Fruit fly (Drosophila melanogaster) whole organism, embryonic: ENCODE data around the gene CG4854.

ENCODE experiments used
- CG10267 ChIP-seq: fragments of 200-800 bp; sonication (Bioruptor generic); optimal IDR thresholded peaks from 2 replicates; lab custom pipeline; 2018; ENCODE audit warnings: missing biosample characterization, mild to moderate bottlenecking, missing genetic modification characterization, moderate library complexity
- CG10462 ChIP-seq: fragments of 200-800 bp; sonication (Bioruptor generic); optimal IDR thresholded peaks from 2 replicates; lab custom pipeline; 2016; ENCODE audit warnings: missing biosample characterization, missing genetic modification characterization
- CG11696 ChIP-seq: fragments of 200-800 bp; sonication (Bioruptor generic); IDR thresholded peaks from 2 replicates; pipeline ENCODE4 v1.3.6; 2022; ENCODE audit warnings: missing biosample characterization, missing genetic modification characterization
- CG12155 ChIP-seq: fragments of 200-800 bp; sonication (Bioruptor generic); optimal IDR thresholded peaks from 3 replicates; lab custom pipeline; 2016; ENCODE audit warnings: missing biosample characterization, missing genetic modification characterization
- CG15601 ChIP-seq: fragments of 200-800 bp; sonication (Bioruptor generic); optimal IDR thresholded peaks from 3 replicates; lab custom pipeline; 2019; ENCODE audit warnings: missing biosample characterization, mild to moderate bottlenecking, missing genetic modification characterization, moderate library complexity
- CG18764 ChIP-seq: fragments of 200-800 bp; sonication (Bioruptor generic); optimal IDR thresholded peaks from 3 replicates; lab custom pipeline; 2016; ENCODE audit warnings: missing biosample characterization, missing genetic modification characterization
- CG2199 ChIP-seq: fragments of 200-800 bp; sonication (Bioruptor generic); IDR thresholded peaks from 3 replicates; pipeline ENCODE4 v1.3.6; 2022; ENCODE audit warnings: missing biosample characterization, missing genetic modification characterization
- CG2712 ChIP-seq: fragments of 200-800 bp; optimal IDR thresholded peaks from 3 replicates; lab custom pipeline; 2019; ENCODE audit warnings: missing biosample characterization, mild to moderate bottlenecking, missing genetic modification characterization, moderate library complexity
- CG30431 ChIP-seq: fragments of 200-800 bp; sonication (Bioruptor generic); optimal IDR thresholded peaks from 2 replicates; lab custom pipeline; 2017; ENCODE audit warnings: missing biosample characterization, missing genetic modification characterization
- CG4617 ChIP-seq: fragments of 200-800 bp; sonication (Bioruptor generic); optimal IDR thresholded peaks from 3 replicates; lab custom pipeline; 2016; ENCODE audit warnings: missing biosample characterization, missing genetic modification characterization, borderline replicate concordance
- CG6654 ChIP-seq: fragments of 200-800 bp; sonication (Bioruptor generic); optimal IDR thresholded peaks from 2 replicates; lab custom pipeline; 2017; ENCODE audit warnings: missing biosample characterization, mild to moderate bottlenecking, missing genetic modification characterization
- CG7357 ChIP-seq: fragments of 200-800 bp; sonication (Bioruptor generic); IDR thresholded peaks from 3 replicates; pipeline ENCODE4 v1.3.6; 2022; ENCODE audit warnings: missing biosample characterization, missing genetic modification characterization
- CG7839 ChIP-seq: fragments of 200-800 bp; sonication (Bioruptor generic); optimal IDR thresholded peaks from 3 replicates; lab custom pipeline; 2018; ENCODE audit warnings: missing biosample characterization, mild to moderate bottlenecking, missing genetic modification characterization, moderate library complexity
- CG8290 ChIP-seq, 3 experiments: fragments of 200-800 bp; sonication (Bioruptor generic); optimal IDR thresholded peaks; 2 replicates each; lab custom pipeline; 2016 to 2019; ENCODE audit warnings: missing biosample characterization in 3 of 3, missing genetic modification characterization in 3 of 3, mild to moderate bottlenecking in 2 of 3, moderate library complexity in 1 of 3
- CoRest ChIP-seq: fragments of 200-800 bp; sonication (Bioruptor generic); optimal IDR thresholded peaks from 3 replicates; lab custom pipeline; 2018; ENCODE audit warnings: missing biosample characterization, mild to moderate bottlenecking, missing genetic modification characterization, moderate library complexity
- CrebB ChIP-seq: fragments of 200-800 bp; sonication (Bioruptor generic); optimal IDR thresholded peaks from 3 replicates; lab custom pipeline; 2018; ENCODE audit warnings: missing biosample characterization, mild to moderate bottlenecking, missing genetic modification characterization
- Dbx ChIP-seq: fragments of 200-800 bp; sonication (Bioruptor generic); IDR thresholded peaks from 3 replicates; pipeline ENCODE4 v1.3.6; 2022; ENCODE audit warnings: missing biosample characterization, missing genetic modification characterization
- Doc2 ChIP-seq: fragments of 200-800 bp; sonication (Bioruptor generic); IDR thresholded peaks from 2 replicates; pipeline ENCODE4 v1.3.6; 2022; ENCODE audit warnings: missing biosample characterization, missing genetic modification characterization
- Lhr ChIP-seq: fragments of 200-800 bp; sonication (Bioruptor generic); optimal IDR thresholded peaks from 3 replicates; lab custom pipeline; 2017; ENCODE audit warnings: mild to moderate bottlenecking, missing biosample characterization, missing genetic modification reagents, missing genetic modification characterization
- Lim3 ChIP-seq: fragments of 200-800 bp; sonication (Bioruptor generic); IDR thresholded peaks from 2 replicates; pipeline ENCODE4 v1.3.6; 2022; ENCODE audit warnings: missing biosample characterization, missing genetic modification characterization
- Oaz ChIP-seq: fragments of 200-800 bp; sonication (Bioruptor generic); IDR thresholded peaks from 2 replicates; pipeline ENCODE4 v1.3.6; 2022; ENCODE audit warnings: missing biosample characterization, missing genetic modification characterization
- Ravus ChIP-seq: fragments of 200-800 bp; sonication (Bioruptor generic); IDR thresholded peaks from 2 replicates; pipeline ENCODE4 v1.3.6; 2022; ENCODE audit warnings: missing biosample characterization, missing genetic modification characterization
- Sin3A ChIP-seq: fragments of >200 bp; optimal IDR thresholded peaks from 2 replicates; lab custom pipeline; 2018
- Stat92E ChIP-seq, 3 experiments: fragments of >200 bp in 2 of 3; fragments of 200-800 bp in 1 of 3; sonication (Bioruptor generic) in 1 of 3; optimal IDR thresholded peaks; 2 replicates each; lab custom pipeline; 2017 to 2019; ENCODE audit warnings: missing biosample characterization in 3 of 3, missing genetic modification characterization in 3 of 3, mild to moderate bottlenecking in 1 of 3, moderate library complexity in 1 of 3
- Xrp1 ChIP-seq: fragments of 200-800 bp; sonication (Bioruptor generic); IDR thresholded peaks from 2 replicates; pipeline ENCODE4 v1.3.6; 2022; ENCODE audit warnings: missing biosample characterization, missing genetic modification characterization
- abd-A ChIP-seq: fragments of 200-800 bp; sonication (Bioruptor generic); optimal IDR thresholded peaks from 3 replicates; lab custom pipeline; 2019; ENCODE audit warnings: missing biosample characterization, mild to moderate bottlenecking, missing genetic modification characterization, moderate library complexity
- az2 ChIP-seq: fragments of 200-800 bp; sonication (Bioruptor generic); optimal IDR thresholded peaks from 3 replicates; lab custom pipeline; 2016; ENCODE audit warnings: missing biosample characterization, missing genetic modification characterization
- bcd ChIP-seq: fragments of 200-800 bp; sonication (Bioruptor generic); optimal IDR thresholded peaks from 2 replicates; lab custom pipeline; 2017; ENCODE audit warnings: missing biosample characterization, mild to moderate bottlenecking, missing genetic modification characterization
- cwo ChIP-seq: fragments of 200-800 bp; sonication (Bioruptor generic); optimal IDR thresholded peaks from 3 replicates; lab custom pipeline; 2017; ENCODE audit warnings: missing biosample characterization, missing genetic modification characterization, mild to moderate bottlenecking, moderate library complexity, missing genetic modification reagents
- dmrt11E ChIP-seq: fragments of 200-800 bp; sonication (Bioruptor generic); optimal IDR thresholded peaks from 3 replicates; lab custom pipeline; 2018; ENCODE audit warnings: missing biosample characterization, mild to moderate bottlenecking, missing genetic modification characterization, moderate library complexity
- ftz-f1 ChIP-seq: fragments of 200-800 bp; sonication (Bioruptor generic); optimal IDR thresholded peaks from 2 replicates; lab custom pipeline; 2016; ENCODE audit warnings: missing biosample characterization, missing genetic modification characterization
- gsb ChIP-seq: fragments of 200-800 bp; sonication (Bioruptor generic); IDR thresholded peaks from 2 replicates; pipeline ENCODE4 v1.3.6; 2022; ENCODE audit warnings: missing biosample characterization, missing genetic modification characterization
- kni ChIP-seq: fragments of 200-800 bp; sonication (Bioruptor generic); optimal IDR thresholded peaks from 3 replicates; lab custom pipeline; 2017; ENCODE audit warnings: mild to moderate bottlenecking, missing biosample characterization, missing genetic modification reagents, missing genetic modification characterization
- lilli ChIP-seq: fragments of 200-800 bp; sonication (Bioruptor generic); optimal IDR thresholded peaks from 3 replicates; lab custom pipeline; 2016; ENCODE audit warnings: missing biosample characterization, missing genetic modification characterization
- lmd ChIP-seq: fragments of 200-800 bp; sonication (Bioruptor generic); IDR thresholded peaks from 2 replicates; pipeline ENCODE4 v1.3.6; 2022; ENCODE audit warnings: missing biosample characterization, missing genetic modification characterization
- mld ChIP-seq: fragments of 200-800 bp; sonication (Bioruptor generic); IDR thresholded peaks from 3 replicates; pipeline ENCODE4 v1.3.6; 2022; ENCODE audit warnings: missing biosample characterization, missing genetic modification characterization; ENCODE audit not compliant: partially characterized antibody
- nerfin-2 ChIP-seq: fragments of 200-800 bp; sonication (Bioruptor generic); IDR thresholded peaks from 2 replicates; pipeline ENCODE4 v1.3.6; 2022; ENCODE audit warnings: missing biosample characterization, missing genetic modification characterization; ENCODE audit not compliant: partially characterized antibody
- nom ChIP-seq: fragments of 200-800 bp; sonication (Bioruptor generic); optimal IDR thresholded peaks from 2 replicates; lab custom pipeline; 2017; ENCODE audit warnings: missing biosample characterization, missing genetic modification characterization, mild to moderate bottlenecking, moderate library complexity, missing genetic modification reagents
- oc ChIP-seq: fragments of 200-800 bp; sonication (Bioruptor generic); optimal IDR thresholded peaks from 2 replicates; lab custom pipeline; 2018; ENCODE audit warnings: missing biosample characterization, mild to moderate bottlenecking, missing genetic modification characterization, moderate library complexity
- onecut ChIP-seq: fragments of 200-800 bp; sonication (Bioruptor generic); IDR thresholded peaks from 2 replicates; pipeline ENCODE4 v1.3.6; 2022; ENCODE audit warnings: missing biosample characterization, missing genetic modification characterization
- sens-2 ChIP-seq: fragments of 200-800 bp; sonication (Bioruptor generic); IDR thresholded peaks from 2 replicates; pipeline ENCODE4 v1.3.6; 2022; ENCODE audit warnings: missing biosample characterization, missing genetic modification characterization
- sima ChIP-seq: fragments of 200-800 bp; sonication (Bioruptor generic); optimal IDR thresholded peaks from 2 replicates; lab custom pipeline; 2016; ENCODE audit warnings: missing biosample characterization, missing genetic modification characterization
- slbo ChIP-seq: fragments of 200-800 bp; sonication (Bioruptor generic); IDR thresholded peaks from 2 replicates; pipeline ENCODE4 v1.3.6; 2022; ENCODE audit warnings: missing biosample characterization, missing genetic modification characterization
- ssp ChIP-seq: fragments of 200-800 bp; sonication (Bioruptor generic); IDR thresholded peaks from 2 replicates; pipeline ENCODE4 v1.3.6; 2022; ENCODE audit warnings: missing biosample characterization, missing genetic modification characterization
- tio ChIP-seq: fragments of 200-800 bp; sonication (Bioruptor generic); optimal IDR thresholded peaks from 2 replicates; lab custom pipeline; 2017; ENCODE audit warnings: missing biosample characterization, missing genetic modification characterization, inconsistent platforms
- unpg ChIP-seq: fragments of 200-800 bp; sonication (Bioruptor generic); optimal IDR thresholded peaks from 3 replicates; lab custom pipeline; 2018; ENCODE audit warnings: missing biosample characterization, mild to moderate bottlenecking, missing genetic modification characterization, moderate library complexity
- usp ChIP-seq: fragments of >200 bp; optimal IDR thresholded peaks from 2 replicates; lab custom pipeline; 2017; ENCODE audit warnings: missing biosample characterization, missing genetic modification characterization
- vvl ChIP-seq: fragments of 200-800 bp; sonication (Bioruptor generic); IDR thresholded peaks from 2 replicates; pipeline ENCODE4 v1.3.6; 2022; ENCODE audit warnings: missing biosample characterization, missing genetic modification characterization
- zfh2 ChIP-seq: fragments of 200-800 bp; sonication (Bioruptor generic); optimal IDR thresholded peaks from 2 replicates; lab custom pipeline; 2016; ENCODE audit warnings: missing biosample characterization, missing genetic modification characterization

The CG4854 gene

dm6 chr3R:20021152-20021769 is 6.6 kb upstream of the CG4854 start, which contains the start of the genes PIG-L and psidin (continued):
- no peak for TF ChIP-seq kni (GFP tag; lab: Kevin White, UChicago)
- TF ChIP-seq mld (GFP tag; lab: Robert Waterston, UW) = peak; percentile 84
- TF ChIP-seq CrebB = peak; percentile 53
- TF ChIP-seq ssp (GFP tag; lab: Robert Waterston, UW) = peak; percentile 71
- TF ChIP-seq nom = no peak
- TF ChIP-seq CG15601 (tag; lab: Kevin White, UChicago) = peak; percentile 84
- no peak for TF ChIP-seq CG11696 (GFP tag; lab: Robert Waterston, UW)
- peak; percentile 74 for TF ChIP-seq unpg (GFP tag; lab: Kevin White, UChicago)
- TF ChIP-seq CG30431 (GFP tag; lab: Kevin White, UChicago) = peak; percentile 54
- TF ChIP-seq CG10267 (tag; lab: Kevin White, UChicago) = peak; percentile 63
- TF ChIP-seq gsb (GFP tag; lab: Robert Waterston, UW) = peak; percentile 27; the same call in 1 of the 2 replicates
- peak; percentile 58 for TF ChIP-seq CG10462 (GFP tag; lab: Kevin White, UChicago)
- TF ChIP-seq CG7839 = peak; percentile 88
- peak; percentile 66 for TF ChIP-seq CG8290 (GFP tag; optimal IDR thresholded peaks at IDR 0.05; lab: Kevin White, UChicago)
- no peak for TF ChIP-seq CG8290 (tag; optimal IDR thresholded peaks at IDR 0.05; lab: Kevin White, UChicago)
- peak; percentile 91 for TF ChIP-seq nerfin-2 (GFP tag; lab: Robert Waterston, UW)
- peak; percentile 86 for TF ChIP-seq lilli
- peak; percentile 53; the same call in 1 of the 2 replicates for TF ChIP-seq Xrp1 (GFP tag; lab: Robert Waterston, UW)
- TF ChIP-seq cwo (GFP tag; lab: Kevin White, UChicago) = peak; percentile 43
- peak; percentile 43; the same call in 1 of the 2 replicates for TF ChIP-seq onecut (GFP tag; lab: Robert Waterston, UW)
- peak; percentile 80 for TF ChIP-seq slbo
- TF ChIP-seq CG7357 (GFP tag; lab: Robert Waterston, UW) = peak; percentile 61; the same call in 2 of the 3 replicates
- TF ChIP-seq sima (GFP tag; lab: Kevin White, UChicago) = no peak
- TF ChIP-seq CoRest = peak; percentile 96
- peak; percentile 76 for TF ChIP-seq lmd (GFP tag; lab: Robert Waterston, UW)
- peak; percentile 78 for TF ChIP-seq Sin3A (lab: Kevin White, UChicago)
- peak; percentile 81 for TF ChIP-seq zfh2 (GFP tag; lab: Kevin White, UChicago)
- peak; percentile 82 for TF ChIP-seq CG12155 (GFP tag; lab: Kevin White, UChicago)
- no peak for TF ChIP-seq sens-2 (GFP tag; lab: Robert Waterston, UW)
- peak; percentile 71 for TF ChIP-seq bcd (GFP tag; lab: Kevin White, UChicago)
- TF ChIP-seq vvl (GFP tag; lab: Robert Waterston, UW) = peak; percentile 76
- no peak for TF ChIP-seq Doc2 (GFP tag; lab: Robert Waterston, UW)
- peak; percentile 61 for TF ChIP-seq CG4617 (GFP tag; lab: Kevin White, UChicago)
- TF ChIP-seq CG2199 (GFP tag; lab: Robert Waterston, UW) = 0 out of 3 replicates have a peak, but pooled peaks have one; percentile 47
- TF ChIP-seq CG18764 (GFP tag; lab: Kevin White, UChicago) = peak; percentile 68
- TF ChIP-seq CG6654 (GFP tag; lab: Kevin White, UChicago) = peak; percentile 18
- no peak for TF ChIP-seq Lim3 (GFP tag; lab: Robert Waterston, UW)
- TF ChIP-seq az2 (GFP tag; lab: Kevin White, UChicago) = peak; percentile 88
- TF ChIP-seq tio = peak; percentile 89
- no peak for TF ChIP-seq usp (GFP tag; lab: Kevin White, UChicago)
- peak; percentile 11; the same call in 1 of the 2 replicates for TF ChIP-seq Ravus (GFP tag; lab: Robert Waterston, UW)
- TF ChIP-seq ftz-f1 (GFP tag; lab: Kevin White, UChicago) = no peak
- TF ChIP-seq Dbx (GFP tag; lab: Robert Waterston, UW) = peak; percentile 57
- peak; percentile 88 for TF ChIP-seq dmrt11E
- TF ChIP-seq abd-A (tag; lab: Kevin White, UChicago) = no peak
- TF ChIP-seq oc (tag; lab: Kevin White, UChicago) = no peak
- peak; percentile 91 for TF ChIP-seq CG2712
- peak; percentile 57 for TF ChIP-seq Lhr (GFP tag; lab: Kevin White, UChicago)
- TF ChIP-seq Oaz (GFP tag; lab: Robert Waterston, UW) = peak; percentile 51; the same call in 1 of the 2 replicates
- TF ChIP-seq Stat92E (GFP tag; optimal IDR thresholded peaks at IDR 0.05; lab: Kevin White, UChicago) = peak in 1 of 3 experiments; percentile 77
